Worm (Caenorhabditis elegans): ENCODE results near the gene ugt-20.
"Not testable (repeated sequence)": the region's sequence is repeated elsewhere in the genome, so short reads cannot be mapped to it uniquely, and the experiment has no call there.

DNA sequence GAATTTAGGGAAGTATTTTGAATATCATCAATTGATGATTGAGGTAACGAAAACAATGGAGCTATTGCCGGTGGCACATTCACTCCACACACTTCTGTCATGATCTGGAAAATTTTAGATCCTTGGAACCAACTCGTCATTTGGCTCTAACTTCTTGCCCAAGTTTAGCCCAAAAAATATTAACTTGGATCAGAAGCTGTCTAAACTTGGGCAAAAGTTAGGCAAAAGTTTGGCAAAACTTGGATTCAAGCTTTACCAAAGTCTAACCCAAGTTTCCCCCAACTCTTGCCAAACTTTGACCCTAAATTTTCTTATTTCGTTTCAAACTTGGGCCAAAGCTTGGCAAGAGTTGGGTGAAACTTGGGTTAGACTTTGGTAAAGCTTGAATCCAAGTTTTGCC is 49.9 kb downstream of the ugt-20 start, which contains the start of gene pqn-22:
- TF ChIP-seq Y105C5A.15 (GFP tag; IDR thresholded peaks at IDR 0.05); ceh-82 (tag; optimal IDR thresholded peaks at IDR 0.05); ama-1 (optimal IDR thresholded peaks at IDR 0.05); Y48G9A.11 (GFP tag; IDR thresholded peaks at IDR 0.05); lin-13 (GFP tag; optimal IDR thresholded peaks at IDR 0.05): not testable (repeated sequence)

Measured in whole organism, L4 larva.